Fruit fly (Drosophila melanogaster) whole organism, prepupa: ENCODE data around the gene CG8892.
A peak's percentile ranks its signal among the peaks of the same experiment; 100 is the strongest.

Source experiments
- Blimp-1 ChIP-seq: fragments of 200-800 bp; sonication (Bioruptor generic); optimal IDR thresholded peaks from 3 replicates; lab custom pipeline; 2017; ENCODE audit warnings: missing biosample characterization, missing genetic modification characterization, mild to moderate bottlenecking, moderate library complexity, missing genetic modification reagents
- CG10631 ChIP-seq: fragments of 200-800 bp; sonication (Bioruptor generic); optimal IDR thresholded peaks from 2 replicates; lab custom pipeline; 2016; ENCODE audit warnings: missing biosample characterization, missing genetic modification characterization
- CG10669 ChIP-seq: fragments of 200-800 bp; sonication (Bioruptor generic); optimal IDR thresholded peaks from 3 replicates; lab custom pipeline; 2018; ENCODE audit warnings: missing biosample characterization, mild to moderate bottlenecking, missing genetic modification characterization, moderate library complexity
- CG11294 ChIP-seq: fragments of 200-800 bp; sonication (Bioruptor generic); IDR thresholded peaks from 2 replicates; pipeline ENCODE4 v1.3.6; 2022; ENCODE audit warnings: missing biosample characterization, missing genetic modification characterization
- CG11902 ChIP-seq: fragments of 200-800 bp; sonication (Bioruptor generic); optimal IDR thresholded peaks from 3 replicates; lab custom pipeline; 2016; ENCODE audit warnings: missing biosample characterization, missing genetic modification characterization
- CG15336 ChIP-seq: fragments of 200-800 bp; sonication (Bioruptor generic); IDR thresholded peaks from 2 replicates; pipeline ENCODE4 v1.3.6; 2022; ENCODE audit warnings: missing biosample characterization, missing genetic modification characterization
- CG1621 ChIP-seq: fragments of 200-800 bp; sonication (Bioruptor generic); optimal IDR thresholded peaks from 3 replicates; lab custom pipeline; 2018; ENCODE audit warnings: missing biosample characterization, mild to moderate bottlenecking, missing genetic modification characterization
- CG16779 ChIP-seq: fragments of 200-800 bp; sonication (Bioruptor generic); optimal IDR thresholded peaks from 3 replicates; lab custom pipeline; 2017; ENCODE audit warnings: missing biosample characterization, mild to moderate bottlenecking, missing genetic modification characterization
- CG3032 ChIP-seq: fragments of 200-800 bp; optimal IDR thresholded peaks from 2 replicates; lab custom pipeline; 2019; ENCODE audit warnings: missing biosample characterization, mild to moderate bottlenecking, missing genetic modification characterization, moderate library complexity
- CG31627 ChIP-seq: fragments of 200-800 bp; sonication (Bioruptor generic); optimal IDR thresholded peaks from 3 replicates; lab custom pipeline; 2016; ENCODE audit warnings: missing biosample characterization, missing genetic modification characterization
- CG32006 ChIP-seq: fragments of 200-800 bp; sonication (Bioruptor generic); optimal IDR thresholded peaks from 3 replicates; lab custom pipeline; 2017; ENCODE audit warnings: missing biosample characterization, mild to moderate bottlenecking, missing genetic modification characterization
- CG34406 ChIP-seq: fragments of 200-800 bp; sonication (Bioruptor generic); optimal IDR thresholded peaks from 3 replicates; lab custom pipeline; 2016; ENCODE audit warnings: missing biosample characterization, missing genetic modification characterization
- CG3919 ChIP-seq: fragments of 200-800 bp; sonication (Bioruptor generic); optimal IDR thresholded peaks from 3 replicates; lab custom pipeline; 2016; ENCODE audit warnings: missing biosample characterization, missing genetic modification characterization
- CG4318 ChIP-seq: fragments of 200-800 bp; sonication (Bioruptor generic); optimal IDR thresholded peaks from 3 replicates; lab custom pipeline; 2017; ENCODE audit warnings: missing biosample characterization, mild to moderate bottlenecking, missing genetic modification characterization
- CG6276 ChIP-seq: fragments of 200-800 bp; sonication (Bioruptor generic); optimal IDR thresholded peaks from 2 replicates; lab custom pipeline; 2017; ENCODE audit warnings: missing biosample characterization, mild to moderate bottlenecking, missing genetic modification characterization
- CG6792 ChIP-seq: fragments of 200-800 bp; sonication (Bioruptor generic); optimal IDR thresholded peaks from 3 replicates; lab custom pipeline; 2016; ENCODE audit warnings: missing biosample characterization, missing genetic modification characterization
- CG6808 ChIP-seq: fragments of 200-800 bp; sonication (Bioruptor generic); optimal IDR thresholded peaks from 3 replicates; lab custom pipeline; 2017; ENCODE audit warnings: missing biosample characterization, missing genetic modification characterization, mild to moderate bottlenecking, moderate library complexity, missing genetic modification reagents
- CG6854 ChIP-seq: fragments of 200-800 bp; sonication (Bioruptor generic); optimal IDR thresholded peaks from 2 replicates; lab custom pipeline; 2017; ENCODE audit warnings: missing biosample characterization, mild to moderate bottlenecking, missing genetic modification characterization
- CG7368 ChIP-seq: fragments of 200-800 bp; sonication (Bioruptor generic); optimal IDR thresholded peaks from 3 replicates; lab custom pipeline; 2016; ENCODE audit warnings: missing biosample characterization, missing genetic modification characterization
- CG8119 ChIP-seq: fragments of 200-800 bp; sonication (Bioruptor generic); IDR thresholded peaks from 3 replicates; pipeline ENCODE4 v1.3.6; 2022; ENCODE audit warnings: missing biosample characterization, missing genetic modification characterization
- CG8319 ChIP-seq: fragments of 200-800 bp; sonication (Bioruptor generic); optimal IDR thresholded peaks from 3 replicates; lab custom pipeline; 2016; ENCODE audit warnings: missing biosample characterization, missing genetic modification characterization
- CG8632 ChIP-seq: fragments of 200-800 bp; sonication (Bioruptor generic); optimal IDR thresholded peaks from 3 replicates; lab custom pipeline; 2016; ENCODE audit warnings: missing biosample characterization, missing genetic modification characterization
- Eip75B ChIP-seq: fragments of 200-800 bp; sonication (Bioruptor generic); optimal IDR thresholded peaks from 3 replicates; lab custom pipeline; 2016; ENCODE audit warnings: missing biosample characterization, missing genetic modification characterization
- Eip78C ChIP-seq: fragments of 200-800 bp; sonication (Bioruptor generic); peaks from one replicate; lab custom pipeline; 2016; ENCODE audit warnings: missing biosample characterization, missing genetic modification characterization
- Eip93F ChIP-seq: fragments of 200-800 bp; sonication (Bioruptor generic); optimal IDR thresholded peaks from 2 replicates; lab custom pipeline; 2016; ENCODE audit warnings: missing biosample characterization, mild to moderate bottlenecking, missing genetic modification characterization
- Ets21C ChIP-seq: fragments of 200-800 bp; sonication (Bioruptor generic); optimal IDR thresholded peaks from 3 replicates; lab custom pipeline; 2016; ENCODE audit warnings: missing biosample characterization, missing genetic modification characterization
- Ets96B ChIP-seq: fragments of 200-800 bp; optimal IDR thresholded peaks from 2 replicates; lab custom pipeline; 2019; ENCODE audit warnings: missing biosample characterization, mild to moderate bottlenecking, missing genetic modification characterization, moderate library complexity
- Gug ChIP-seq: fragments of 200-800 bp; sonication (Bioruptor generic); IDR thresholded peaks from 2 replicates; pipeline ENCODE4 v1.3.6; 2022; ENCODE audit warnings: missing biosample characterization, missing genetic modification characterization
- Hr38 ChIP-seq: sonication (Bioruptor generic); optimal IDR thresholded peaks from 2 replicates; lab custom pipeline; 2016; ENCODE audit warnings: missing biosample characterization, missing genetic modification characterization
- Hr39 ChIP-seq: fragments of 200-800 bp; sonication (Bioruptor generic); optimal IDR thresholded peaks from 2 replicates; lab custom pipeline; 2016; ENCODE audit warnings: missing biosample characterization, missing genetic modification characterization
- Hr4 ChIP-seq: fragments of 200-800 bp; sonication (Bioruptor generic); optimal IDR thresholded peaks from 3 replicates; lab custom pipeline; 2016; ENCODE audit warnings: missing biosample characterization, missing genetic modification characterization
- Lpt ChIP-seq: fragments of 200-800 bp; sonication (Bioruptor generic); optimal IDR thresholded peaks from 3 replicates; lab custom pipeline; 2016; ENCODE audit warnings: missing biosample characterization, missing genetic modification characterization
- OdsH ChIP-seq: fragments of 200-800 bp; sonication (Bioruptor generic); optimal IDR thresholded peaks from 3 replicates; lab custom pipeline; 2016; ENCODE audit warnings: missing biosample characterization, missing genetic modification characterization
- Smox ChIP-seq: fragments of 200-800 bp; sonication (Bioruptor generic); optimal IDR thresholded peaks from 3 replicates; lab custom pipeline; 2016; ENCODE audit warnings: missing biosample characterization, missing genetic modification characterization
- Sox102F ChIP-seq: fragments of 200-800 bp; sonication (Bioruptor generic); optimal IDR thresholded peaks from 2 replicates; lab custom pipeline; 2016; ENCODE audit warnings: missing biosample characterization, mild to moderate bottlenecking, missing genetic modification characterization
- Sox14 ChIP-seq: fragments of 200-800 bp; sonication (Bioruptor generic); optimal IDR thresholded peaks from 3 replicates; lab custom pipeline; 2016; ENCODE audit warnings: missing biosample characterization, missing genetic modification characterization
- Sox15 ChIP-seq: fragments of 200-800 bp; sonication (Bioruptor generic); optimal IDR thresholded peaks from 3 replicates; lab custom pipeline; 2016; ENCODE audit warnings: missing biosample characterization, missing genetic modification characterization
- achi ChIP-seq: fragments of 200-800 bp; sonication (Bioruptor generic); optimal IDR thresholded peaks from 3 replicates; lab custom pipeline; 2016; ENCODE audit warnings: missing biosample characterization, missing genetic modification characterization
- acj6 ChIP-seq: fragments of 200-800 bp; sonication (Bioruptor generic); optimal IDR thresholded peaks from 3 replicates; lab custom pipeline; 2016; ENCODE audit warnings: missing biosample characterization, missing genetic modification characterization
- cyc ChIP-seq: fragments of 200-800 bp; sonication (Bioruptor generic); optimal IDR thresholded peaks from 3 replicates; lab custom pipeline; 2016; ENCODE audit warnings: missing biosample characterization, missing genetic modification characterization
- esn ChIP-seq: fragments of 200-800 bp; sonication (Bioruptor generic); optimal IDR thresholded peaks from 2 replicates; lab custom pipeline; 2016; ENCODE audit warnings: missing biosample characterization, mild to moderate bottlenecking, missing genetic modification characterization, moderate library complexity
- fd59A ChIP-seq: fragments of 200-800 bp; sonication (Bioruptor generic); optimal IDR thresholded peaks from 2 replicates; lab custom pipeline; 2017; ENCODE audit warnings: missing biosample characterization, mild to moderate bottlenecking, missing genetic modification characterization, missing genetic modification reagents
- fd85E ChIP-seq: fragments of 200-800 bp; sonication (Bioruptor generic); optimal IDR thresholded peaks from 3 replicates; lab custom pipeline; 2016; ENCODE audit warnings: missing biosample characterization, missing genetic modification characterization
- fkh ChIP-seq: fragments of 200-800 bp; sonication (Bioruptor generic); optimal IDR thresholded peaks from 3 replicates; lab custom pipeline; 2017; ENCODE audit warnings: missing biosample characterization, mild to moderate bottlenecking, missing genetic modification characterization, moderate library complexity
- ss ChIP-seq, 2 experiments: fragments of 200-800 bp; sonication (Bioruptor generic); optimal IDR thresholded peaks; 2 replicates in 1 of 2; 3 replicates in 1 of 2; lab custom pipeline; 2017 to 2018; ENCODE audit warnings: mild to moderate bottlenecking in 2 of 2, missing biosample characterization in 2 of 2, missing genetic modification characterization in 2 of 2, moderate library complexity in 1 of 2
- topi ChIP-seq: fragments of 200-800 bp; sonication (Bioruptor generic); optimal IDR thresholded peaks from 3 replicates; lab custom pipeline; 2016; ENCODE audit warnings: missing biosample characterization, missing genetic modification characterization
- vri ChIP-seq: fragments of 200-800 bp; sonication (Bioruptor generic); optimal IDR thresholded peaks from 3 replicates; lab custom pipeline; 2016; ENCODE audit warnings: missing biosample characterization, mild to moderate bottlenecking, missing genetic modification characterization

The CG8892 gene

DNA sequence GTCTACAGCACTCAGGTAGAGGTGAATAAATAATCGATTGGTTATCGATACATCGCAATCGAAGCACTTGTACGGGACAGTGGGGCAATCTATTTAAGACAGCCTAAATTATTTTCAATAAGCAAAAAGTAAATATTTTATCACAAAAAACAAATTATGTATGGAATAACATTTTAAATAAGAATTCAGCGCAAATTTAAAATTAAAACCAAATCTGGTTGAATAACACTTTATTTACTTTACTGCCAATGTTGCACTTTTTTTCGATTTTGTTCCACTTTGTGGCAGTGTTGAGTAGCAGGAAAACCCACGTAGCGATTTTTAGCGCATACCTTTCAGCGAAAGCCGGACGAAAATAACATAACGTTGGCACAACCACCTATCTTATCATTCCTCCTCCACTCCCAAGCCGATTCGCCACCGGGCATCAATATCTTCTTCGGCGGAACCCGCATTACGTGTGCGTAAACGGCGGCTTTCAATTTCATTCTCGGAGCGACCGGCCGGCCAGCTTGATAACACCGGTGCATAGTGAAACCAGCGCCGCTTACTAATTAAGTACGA, 4.3 kb downstream of the CG8892 start, which contains the start of the genes Gmd and CG3792 (continued):
- TF ChIP-seq fd85E (GFP tag; lab: Kevin White, UChicago) (no peak), Hr39 (peak; percentile 94), topi (GFP tag; lab: Kevin White, UChicago) (peak; percentile 95), Sox102F (GFP tag; lab: Kevin White, UChicago) (no peak), Sox15 (peak; percentile 91), Eip93F (GFP tag; lab: Kevin White, UChicago) (no peak), ss (GFP tag; optimal IDR thresholded peaks at IDR 0.05; lab: Kevin White, UChicago) (no peak), CG11294 (GFP tag; lab: Robert Waterston, UW) (peak; percentile 93), CG8632 (peak; percentile 92), fd59A (GFP tag; lab: Kevin White, UChicago) (peak; percentile 84), Hr38 (peak; percentile 74), fkh (GFP tag; lab: Kevin White, UChicago) (peak; percentile 91), vri (peak; percentile 91), CG16779 (tag; lab: Kevin White, UChicago) (no peak), CG6854 (GFP tag; lab: Kevin White, UChicago) (peak; percentile 73), CG34406 (GFP tag; lab: Kevin White, UChicago) (peak; percentile 92), CG4318 (GFP tag; lab: Kevin White, UChicago) (no peak), acj6 (peak; percentile 96), CG8119 (GFP tag; lab: Robert Waterston, UW) (peak; percentile 94), CG1621 (tag; lab: Kevin White, UChicago) (peak; percentile 90), CG32006 (GFP tag; lab: Kevin White, UChicago) (no peak), CG10631 (GFP tag; lab: Kevin White, UChicago) (no peak), CG6808 (GFP tag; lab: Kevin White, UChicago) (no peak), Blimp-1 (GFP tag; lab: Kevin White, UChicago) (peak; percentile 81), Ets21C (GFP tag; lab: Kevin White, UChicago) (no peak), cyc (GFP tag; lab: Kevin White, UChicago) (peak; percentile 95), CG10669 (GFP tag; lab: Kevin White, UChicago) (no peak), CG6276 (GFP tag; lab: Kevin White, UChicago) (no peak), Eip78C (peak; percentile 99), Lpt (GFP tag; lab: Kevin White, UChicago) (peak; percentile 90), CG3032 (tag; lab: Kevin White, UChicago) (peak; percentile 95), CG8319 (peak; percentile 93), Sox14 (GFP tag; lab: Kevin White, UChicago) (peak; percentile 95)

DNA sequence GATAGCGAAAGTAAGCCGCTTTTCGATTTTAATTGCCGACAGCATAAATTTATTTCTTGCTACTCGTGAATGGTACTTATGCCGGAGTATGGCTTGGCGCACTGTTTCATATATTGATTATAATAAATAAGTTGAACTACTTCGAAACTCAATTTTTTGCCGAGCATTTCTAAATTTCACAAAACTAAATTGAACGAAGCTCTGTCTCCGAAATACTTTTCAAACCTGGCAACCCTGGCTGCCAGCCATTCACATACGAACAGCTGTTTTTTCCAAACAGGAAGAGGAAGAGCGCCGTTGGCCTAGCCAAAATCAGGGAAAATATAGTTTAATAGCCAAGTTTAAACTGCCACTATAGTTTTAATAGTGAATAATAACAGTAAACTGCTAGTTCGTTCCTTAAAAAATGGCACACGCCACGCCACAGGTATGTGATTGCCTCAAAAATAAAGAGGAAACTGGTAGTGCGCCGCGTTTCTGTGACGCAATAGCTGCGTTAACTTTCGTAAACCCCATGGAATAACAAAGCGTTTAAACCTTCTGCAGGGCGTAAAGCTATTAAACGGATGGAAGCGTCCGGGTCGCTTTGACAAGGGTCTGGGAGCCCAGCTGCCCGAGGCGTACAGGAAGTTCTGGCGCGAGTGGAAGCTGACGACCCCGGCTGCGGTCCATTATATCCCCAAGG, 7.5 kb downstream of the CG8892 start, which contains the start of gene mRpL28:
Gene mRpL28, plus strand, starts transcription at position 246 of the 685 bp plus-strand sequence.
- no peak for TF ChIP-seq CG6808 (GFP tag; lab: Kevin White, UChicago)
- peak; percentile 1 for TF ChIP-seq CG6854 (GFP tag; lab: Kevin White, UChicago)
- no peak for TF ChIP-seq CG11902
- TF ChIP-seq fd59A (GFP tag; lab: Kevin White, UChicago): no peak
- peak; percentile 47 for TF ChIP-seq esn (GFP tag; lab: Kevin White, UChicago)
- no peak for TF ChIP-seq Sox15
- no peak for TF ChIP-seq topi (GFP tag; lab: Kevin White, UChicago)
- no peak for TF ChIP-seq Hr4 (GFP tag; lab: Kevin White, UChicago)
- peak; percentile 0 for TF ChIP-seq CG3032 (tag; lab: Kevin White, UChicago)
- TF ChIP-seq CG10669 (GFP tag; lab: Kevin White, UChicago): no peak
- TF ChIP-seq Sox14 (GFP tag; lab: Kevin White, UChicago): no peak
- TF ChIP-seq CG8119 (GFP tag; lab: Robert Waterston, UW): no peak
- TF ChIP-seq CG3919 (GFP tag; lab: Kevin White, UChicago): no peak
- TF ChIP-seq CG15336 (GFP tag; lab: Robert Waterston, UW): no peak
- no peak for TF ChIP-seq Hr38
- no peak for TF ChIP-seq fkh (GFP tag; lab: Kevin White, UChicago)
- peak; percentile 7 for TF ChIP-seq CG31627 (GFP tag; lab: Kevin White, UChicago)
- TF ChIP-seq Gug (GFP tag; lab: Robert Waterston, UW): no peak
- no peak for TF ChIP-seq achi (GFP tag; lab: Kevin White, UChicago)
- TF ChIP-seq Smox (GFP tag; lab: Kevin White, UChicago): no peak
- no peak for TF ChIP-seq Eip75B (GFP tag; lab: Kevin White, UChicago)
- no peak for TF ChIP-seq CG6792 (GFP tag; lab: Kevin White, UChicago)
- TF ChIP-seq CG4318 (GFP tag; lab: Kevin White, UChicago): no peak
- TF ChIP-seq OdsH (GFP tag; lab: Kevin White, UChicago): no peak
- TF ChIP-seq Ets96B: no peak
- TF ChIP-seq CG8319: no peak
- TF ChIP-seq CG7368: no peak
- TF ChIP-seq Lpt (GFP tag; lab: Kevin White, UChicago): no peak
